Worm (Caenorhabditis elegans): ENCODE results near the gene ZK686.3.

- TF ChIP-seq nhr-48 (tag; optimal IDR thresholded peaks at IDR 0.05), result no peak
- TF ChIP-seq pqm-1 (tag; optimal IDR thresholded peaks at IDR 0.05), result no peak
- no peak for TF ChIP-seq set-16 (GFP tag; IDR thresholded peaks at IDR 0.05)
- TF ChIP-seq ces-1 (GFP tag; optimal IDR thresholded peaks at IDR 0.05), result no peak
- no peak for TF ChIP-seq zfp-2 (tag; optimal IDR thresholded peaks at IDR 0.05)
- TF ChIP-seq fos-1 (tag; optimal IDR thresholded peaks at IDR 0.05), result no peak
- no peak for TF ChIP-seq arid-1 (GFP tag; conservative IDR thresholded peaks at IDR 0.05)
- no peak for TF ChIP-seq nhr-77 (tag; optimal IDR thresholded peaks at IDR 0.05)
- TF ChIP-seq snpc-4 (tag; optimal IDR thresholded peaks at IDR 0.05), result no peak
- no peak for TF ChIP-seq ceh-82 (tag; optimal IDR thresholded peaks at IDR 0.05)
- no peak for TF ChIP-seq nhr-6 (tag; optimal IDR thresholded peaks at IDR 0.05)
- TF ChIP-seq lin-39 (tag; optimal IDR thresholded peaks at IDR 0.05), result no peak
- no peak for TF ChIP-seq fkh-10 (GFP tag; optimal IDR thresholded peaks at IDR 0.05)
- TF ChIP-seq nhr-28 (tag; optimal IDR thresholded peaks at IDR 0.05), result no peak
Measured at ce11 chrIII:7792970-7793369, 24.1 kb upstream of the ZK686.3 start.

Data from whole organism, L4 larva.